Worm (Caenorhabditis elegans): ENCODE measurements around the gene Y48G9A.9.

DNA sequence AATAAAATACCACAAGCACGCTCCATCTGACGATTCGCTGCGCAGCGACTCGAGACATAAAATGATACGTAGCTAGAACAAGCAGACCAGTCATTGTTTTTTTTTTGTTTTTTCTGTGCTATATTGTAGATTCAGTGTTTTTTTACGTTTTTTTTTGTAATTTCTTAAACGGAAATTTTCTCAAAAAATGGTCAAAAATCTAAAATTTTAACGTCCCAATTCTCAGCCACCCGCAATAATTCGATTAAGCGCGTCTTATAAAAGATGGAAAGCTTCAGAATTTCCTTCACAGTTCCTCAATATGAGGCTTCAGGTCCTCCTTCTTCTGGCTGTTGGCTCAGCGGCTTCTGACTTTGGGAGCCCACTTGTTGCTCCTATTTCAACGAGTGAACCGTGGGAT lies 25.0 kb downstream of the Y48G9A.9 start, which contains the start of gene Y48G9A.6:
- no peak for TF ChIP-seq ama-1 (optimal IDR thresholded peaks at IDR 0.05)
- no peak for TF ChIP-seq F13C5.2 (tag; optimal IDR thresholded peaks at IDR 0.05)
- no peak for TF ChIP-seq sea-1 (GFP tag; conservative IDR thresholded peaks at IDR 0.05)
- no peak for TF ChIP-seq tra-4 (tag; optimal IDR thresholded peaks at IDR 0.05)
- no peak for TF ChIP-seq hmg-4 (GFP tag; optimal IDR thresholded peaks at IDR 0.05)
- no peak for TF ChIP-seq tbx-37 (GFP tag; conservative IDR thresholded peaks at IDR 0.05)
- no peak for TF ChIP-seq scrt-1 (GFP tag; IDR thresholded peaks at IDR 0.05)
- TF ChIP-seq tbx-11 (GFP tag; IDR thresholded peaks at IDR 0.05), result no peak
- TF ChIP-seq ets-7 (tag; optimal IDR thresholded peaks at IDR 0.05), result no peak
- no peak for TF ChIP-seq flt-1 (GFP tag; IDR thresholded peaks at IDR 0.05)
